Fruit fly (Drosophila melanogaster): Measurements from ENCODE around the gene tinc.

The tinc gene

dm6 chr3R:17849178-17849577, 37.8 kb downstream of the tinc start:
- TF ChIP-seq CG3032 (tag; optimal IDR thresholded peaks at IDR 0.05) (no peak), Lpt (GFP tag; optimal IDR thresholded peaks at IDR 0.05) (no peak), Ets96B (tag; optimal IDR thresholded peaks at IDR 0.05) (peak; percentile 1), ss (GFP tag; optimal IDR thresholded peaks at IDR 0.05) (peak in 1 of 2 experiments; percentile 14), CG8632 (GFP tag; optimal IDR thresholded peaks at IDR 0.05) (no peak), Sox14 (GFP tag; optimal IDR thresholded peaks at IDR 0.05) (no peak), CG10669 (GFP tag; optimal IDR thresholded peaks at IDR 0.05) (peak; percentile 1), Eip78C (GFP tag) (peak; percentile 28), Met (GFP tag; optimal IDR thresholded peaks at IDR 0.05) (no peak), dac (GFP tag; optimal IDR thresholded peaks at IDR 0.05) (no peak), CG15336 (GFP tag; IDR thresholded peaks at IDR 0.05) (no peak), lz (GFP tag; optimal IDR thresholded peaks at IDR 0.05) (no peak), svp (GFP tag) (peak; percentile 19), achi (GFP tag; optimal IDR thresholded peaks at IDR 0.05) (no peak), CG8319 (GFP tag; optimal IDR thresholded peaks at IDR 0.05) (no peak), Hr4 (GFP tag; optimal IDR thresholded peaks at IDR 0.05) (no peak)

- TF ChIP-seq dsx (GFP tag; optimal IDR thresholded peaks at IDR 0.05; ENCODE audit: poor library complexity, severe bottlenecking) (no peak), salr (GFP tag; optimal IDR thresholded peaks at IDR 0.05) (no peak), CG32006 (GFP tag; optimal IDR thresholded peaks at IDR 0.05) (peak; percentile 38), Hr4 (GFP tag; optimal IDR thresholded peaks at IDR 0.05) (no peak), CG16779 (tag; optimal IDR thresholded peaks at IDR 0.05) (no peak), ss (GFP tag; optimal IDR thresholded peaks at IDR 0.05) (no peak), CG15336 (GFP tag; IDR thresholded peaks at IDR 0.05) (0 out of 2 replicates have a peak, but pooled peaks have one; percentile 28), CG31627 (GFP tag; optimal IDR thresholded peaks at IDR 0.05) (no peak), CG3919 (GFP tag; optimal IDR thresholded peaks at IDR 0.05) (no peak), eg (GFP tag; IDR thresholded peaks at IDR 0.05) (no peak), esn (GFP tag; optimal IDR thresholded peaks at IDR 0.05) (no peak), Sox102F (GFP tag; optimal IDR thresholded peaks at IDR 0.05) (no peak), Hr38 (GFP tag; optimal IDR thresholded peaks at IDR 0.05) (no peak), pdm3 (GFP tag; optimal IDR thresholded peaks at IDR 0.05) (no peak), CG6163 (GFP tag; IDR thresholded peaks at IDR 0.05) (no peak)
Measured at dm6 chr3R:17861878-17862662, 50.7 kb downstream of the tinc start.

dm6 chr3R:17881074-17881473, 69.7 kb downstream of the tinc start:
- TF ChIP-seq salr (GFP tag; optimal IDR thresholded peaks at IDR 0.05): no peak
- no peak for TF ChIP-seq Sox102F (GFP tag; optimal IDR thresholded peaks at IDR 0.05)
- no peak for TF ChIP-seq Gug (GFP tag; IDR thresholded peaks at IDR 0.05)
- TF ChIP-seq lz (GFP tag; optimal IDR thresholded peaks at IDR 0.05): no peak
- TF ChIP-seq topi (GFP tag; optimal IDR thresholded peaks at IDR 0.05): no peak
- no peak for TF ChIP-seq CG34406 (GFP tag; optimal IDR thresholded peaks at IDR 0.05)
- TF ChIP-seq Hr38 (GFP tag; optimal IDR thresholded peaks at IDR 0.05): no peak
- no peak for TF ChIP-seq CG15336 (GFP tag; IDR thresholded peaks at IDR 0.05)

- TF ChIP-seq CG16779 (tag; optimal IDR thresholded peaks at IDR 0.05) (no peak), CG10669 (GFP tag; optimal IDR thresholded peaks at IDR 0.05) (no peak), CG8119 (GFP tag; IDR thresholded peaks at IDR 0.05) (no peak), CG3919 (GFP tag; optimal IDR thresholded peaks at IDR 0.05) (no peak), achi (GFP tag; optimal IDR thresholded peaks at IDR 0.05) (no peak), topi (GFP tag; optimal IDR thresholded peaks at IDR 0.05) (no peak), Eip93F (GFP tag; optimal IDR thresholded peaks at IDR 0.05) (no peak), svp (GFP tag) (no peak), net (GFP tag; optimal IDR thresholded peaks at IDR 0.05) (no peak), CG6163 (GFP tag; IDR thresholded peaks at IDR 0.05) (no peak), vri (GFP tag; optimal IDR thresholded peaks at IDR 0.05) (no peak), fkh (GFP tag; optimal IDR thresholded peaks at IDR 0.05) (no peak), Eip75B (GFP tag; optimal IDR thresholded peaks at IDR 0.05) (no peak), Sox14 (GFP tag; optimal IDR thresholded peaks at IDR 0.05) (no peak), CG1621 (tag; optimal IDR thresholded peaks at IDR 0.05) (no peak), lz (GFP tag; optimal IDR thresholded peaks at IDR 0.05) (no peak)
Measured at dm6 chr3R:17891025-17891424, 79.7 kb downstream of the tinc start.
